Fruit fly (Drosophila melanogaster) whole organism, embryonic: ENCODE results near the gene osp.

ENCODE experiments used
- Atf-2 ChIP-seq: fragments of 200-800 bp; sonication (Bioruptor generic); optimal IDR thresholded peaks from 2 replicates; lab custom pipeline; 2016; ENCODE audit warnings: missing biosample characterization, missing genetic modification characterization
- Blimp-1 ChIP-seq: fragments of 200-800 bp; sonication (Bioruptor generic); optimal IDR thresholded peaks from 3 replicates; lab custom pipeline; 2018; ENCODE audit warnings: missing biosample characterization, missing genetic modification characterization, mild to moderate bottlenecking, moderate library complexity, missing genetic modification reagents
- CG10147 ChIP-seq: fragments of 200-800 bp; sonication (Bioruptor generic); optimal IDR thresholded peaks from 2 replicates; lab custom pipeline; 2019; ENCODE audit warnings: missing biosample characterization, mild to moderate bottlenecking, missing genetic modification characterization, moderate library complexity
- CG11247 ChIP-seq: fragments of 200-800 bp; sonication (Bioruptor generic); IDR thresholded peaks from 2 replicates; pipeline ENCODE4 v1.3.6; 2022; ENCODE audit warnings: missing biosample characterization, missing genetic modification characterization
- CG12104 ChIP-seq: fragments of 200-800 bp; sonication (Bioruptor generic); optimal IDR thresholded peaks from 3 replicates; lab custom pipeline; 2016; ENCODE audit warnings: missing biosample characterization, missing genetic modification characterization
- CG13296 ChIP-seq: fragments of 200-800 bp; sonication (Bioruptor generic); optimal IDR thresholded peaks from 3 replicates; lab custom pipeline; 2018; ENCODE audit warnings: missing biosample characterization, mild to moderate bottlenecking, missing genetic modification characterization
- CG13894 ChIP-seq: fragments of 200-800 bp; sonication (Bioruptor generic); optimal IDR thresholded peaks from 3 replicates; lab custom pipeline; 2018; ENCODE audit warnings: missing biosample characterization, mild to moderate bottlenecking, missing genetic modification characterization, moderate library complexity
- CG14860 ChIP-seq: fragments of 200-800 bp; sonication (Bioruptor generic); IDR thresholded peaks from 3 replicates; pipeline ENCODE4 v1.3.6; 2022; ENCODE audit warnings: missing biosample characterization, missing genetic modification characterization; ENCODE audit not compliant: partially characterized antibody
- CG16813 ChIP-seq: fragments of 200-800 bp; sonication (Bioruptor generic); IDR thresholded peaks from 3 replicates; pipeline ENCODE4 v1.3.6; 2022; ENCODE audit warnings: missing biosample characterization, missing genetic modification characterization; ENCODE audit not compliant: partially characterized antibody
- CG2202 ChIP-seq: fragments of 200-800 bp; sonication (Bioruptor generic); optimal IDR thresholded peaks from 2 replicates; lab custom pipeline; 2018; ENCODE audit warnings: missing biosample characterization, mild to moderate bottlenecking, missing genetic modification characterization
- CG31224 ChIP-seq: fragments of 200-800 bp; sonication (Bioruptor generic); IDR thresholded peaks from 2 replicates; pipeline ENCODE4 v1.3.6; 2022; ENCODE audit warnings: missing biosample characterization, missing genetic modification characterization
- CG3838 ChIP-seq: fragments of 200-800 bp; sonication (Bioruptor generic); optimal IDR thresholded peaks from 3 replicates; lab custom pipeline; 2016; ENCODE audit warnings: missing biosample characterization, missing genetic modification characterization
- CG4730 ChIP-seq: fragments of 200-800 bp; sonication (Bioruptor generic); IDR thresholded peaks from 2 replicates; pipeline ENCODE4 v1.3.6; 2022; ENCODE audit warnings: missing biosample characterization, missing genetic modification characterization
- CG7271 ChIP-seq: fragments of 200-800 bp; sonication (Bioruptor generic); optimal IDR thresholded peaks from 2 replicates; lab custom pipeline; 2018; ENCODE audit warnings: missing biosample characterization, mild to moderate bottlenecking, missing genetic modification characterization, moderate library complexity
- CG7839 ChIP-seq: fragments of 200-800 bp; sonication (Bioruptor generic); optimal IDR thresholded peaks from 3 replicates; lab custom pipeline; 2018; ENCODE audit warnings: missing biosample characterization, mild to moderate bottlenecking, missing genetic modification characterization, moderate library complexity
- CG7987 ChIP-seq: fragments of 200-800 bp; sonication (Bioruptor generic); optimal IDR thresholded peaks from 2 replicates; lab custom pipeline; 2018; ENCODE audit warnings: missing biosample characterization, mild to moderate bottlenecking, missing genetic modification characterization, moderate library complexity
- CG8281 ChIP-seq: fragments of 200-800 bp; sonication (Bioruptor generic); optimal IDR thresholded peaks from 2 replicates; lab custom pipeline; 2018; ENCODE audit warnings: missing biosample characterization, mild to moderate bottlenecking, missing genetic modification characterization, moderate library complexity
- CG9727 ChIP-seq: fragments of 200-800 bp; sonication (Bioruptor generic); optimal IDR thresholded peaks from 3 replicates; lab custom pipeline; 2017; ENCODE audit warnings: missing biosample characterization, mild to moderate bottlenecking, missing genetic modification characterization
- CG9932 ChIP-seq: fragments of 200-800 bp; sonication (Bioruptor generic); IDR thresholded peaks from 2 replicates; pipeline ENCODE4 v1.3.6; 2022; ENCODE audit warnings: missing biosample characterization, missing genetic modification characterization
- Chrac-16 ChIP-seq: fragments of 200-800 bp; sonication (Bioruptor generic); optimal IDR thresholded peaks from 3 replicates; lab custom pipeline; 2016; ENCODE audit warnings: missing biosample characterization, missing genetic modification characterization
- CoRest ChIP-seq: fragments of 200-800 bp; sonication (Bioruptor generic); optimal IDR thresholded peaks from 3 replicates; lab custom pipeline; 2018; ENCODE audit warnings: missing biosample characterization, mild to moderate bottlenecking, missing genetic modification characterization, moderate library complexity
- CrebB ChIP-seq: fragments of 200-800 bp; sonication (Bioruptor generic); optimal IDR thresholded peaks from 3 replicates; lab custom pipeline; 2018; ENCODE audit warnings: missing biosample characterization, mild to moderate bottlenecking, missing genetic modification characterization
- Doc2 ChIP-seq: fragments of 200-800 bp; sonication (Bioruptor generic); IDR thresholded peaks from 2 replicates; pipeline ENCODE4 v1.3.6; 2022; ENCODE audit warnings: missing biosample characterization, missing genetic modification characterization
- Dref ChIP-seq: fragments of 200-800 bp; sonication (Bioruptor generic); IDR thresholded peaks from 2 replicates; pipeline ENCODE4 v1.3.6; 2022; ENCODE audit warnings: missing biosample characterization, missing genetic modification characterization
- E2f1 ChIP-seq: fragments of 200-800 bp; sonication (Bioruptor generic); IDR thresholded peaks from 2 replicates; pipeline ENCODE4 v1.3.6; 2022; ENCODE audit warnings: missing biosample characterization, missing genetic modification characterization
- H15 ChIP-seq: fragments of 200-800 bp; sonication (Bioruptor generic); IDR thresholded peaks from 3 replicates; pipeline ENCODE4 v1.3.6; 2022; ENCODE audit warnings: missing biosample characterization, missing genetic modification characterization
- H2.0 ChIP-seq: fragments of 200-800 bp; sonication (Bioruptor generic); IDR thresholded peaks from 2 replicates; pipeline ENCODE4 v1.3.6; 2022; ENCODE audit warnings: missing biosample characterization, missing genetic modification characterization
- MESR4 ChIP-seq: fragments of 200-800 bp; sonication (Bioruptor generic); optimal IDR thresholded peaks from 2 replicates; lab custom pipeline; 2018; ENCODE audit warnings: missing biosample characterization, mild to moderate bottlenecking, missing genetic modification characterization, moderate library complexity
- Max ChIP-seq: fragments of 200-800 bp; sonication (Bioruptor generic); optimal IDR thresholded peaks from 2 replicates; lab custom pipeline; 2016; ENCODE audit warnings: missing biosample characterization, mild to moderate bottlenecking, missing genetic modification characterization
- Mes4 ChIP-seq: fragments of 200-800 bp; sonication (Bioruptor generic); optimal IDR thresholded peaks from 2 replicates; lab custom pipeline; 2016; ENCODE audit warnings: missing biosample characterization, missing genetic modification characterization
- NC2α ChIP-seq: fragments of 200-800 bp; sonication (Bioruptor generic); optimal IDR thresholded peaks from 2 replicates; lab custom pipeline; 2016; ENCODE audit warnings: missing biosample characterization, missing genetic modification characterization
- Sox102F ChIP-seq: fragments of 200-800 bp; sonication (Bioruptor generic); optimal IDR thresholded peaks from 2 replicates; lab custom pipeline; 2018; ENCODE audit warnings: missing biosample characterization, mild to moderate bottlenecking, missing genetic modification characterization, moderate library complexity
- Spps ChIP-seq: fragments of 200-800 bp; sonication (Bioruptor generic); optimal IDR thresholded peaks from 2 replicates; lab custom pipeline; 2018; ENCODE audit warnings: missing biosample characterization, mild to moderate bottlenecking, missing genetic modification characterization
- Sry-β ChIP-seq: fragments of 200-800 bp; sonication (Bioruptor generic); optimal IDR thresholded peaks from 2 replicates; lab custom pipeline; 2018; ENCODE audit warnings: missing biosample characterization, mild to moderate bottlenecking, missing genetic modification characterization, moderate library complexity
- amos ChIP-seq: fragments of 200-800 bp; sonication (Bioruptor generic); IDR thresholded peaks from 2 replicates; pipeline ENCODE4 v1.3.6; 2022; ENCODE audit warnings: missing biosample characterization, missing genetic modification characterization; ENCODE audit not compliant: partially characterized antibody
- ara ChIP-seq: fragments of 200-800 bp; sonication (Bioruptor generic); IDR thresholded peaks from 2 replicates; pipeline ENCODE4 v1.3.6; 2022; ENCODE audit warnings: missing biosample characterization, missing genetic modification characterization
- bcd ChIP-seq: fragments of 200-800 bp; sonication (Bioruptor generic); optimal IDR thresholded peaks from 2 replicates; lab custom pipeline; 2017; ENCODE audit warnings: missing biosample characterization, mild to moderate bottlenecking, missing genetic modification characterization
- cad ChIP-seq: fragments of >200 bp; optimal IDR thresholded peaks from 2 replicates; lab custom pipeline; 2017; ENCODE audit warnings: missing biosample characterization, missing genetic modification characterization
- cas ChIP-seq: fragments of 200-800 bp; sonication (Bioruptor generic); IDR thresholded peaks from 2 replicates; pipeline ENCODE4 v1.3.6; 2022; ENCODE audit warnings: missing biosample characterization, missing genetic modification characterization
- chif ChIP-seq, 2 experiments: fragments of 200-800 bp; sonication (Bioruptor generic); optimal IDR thresholded peaks; 3 replicates each; lab custom pipeline; 2016; ENCODE audit warnings: missing biosample characterization in 2 of 2, missing genetic modification characterization in 2 of 2
- corto ChIP-seq: fragments of 200-800 bp; sonication (Bioruptor generic); optimal IDR thresholded peaks from 2 replicates; lab custom pipeline; 2016; ENCODE audit warnings: missing biosample characterization, mild to moderate bottlenecking, missing genetic modification characterization, moderate library complexity
- disco-r ChIP-seq: fragments of 200-800 bp; sonication (Bioruptor generic); optimal IDR thresholded peaks from 2 replicates; lab custom pipeline; 2016; ENCODE audit warnings: missing biosample characterization, missing genetic modification characterization
- eyg ChIP-seq: fragments of 200-800 bp; sonication (Bioruptor generic); optimal IDR thresholded peaks from 3 replicates; lab custom pipeline; 2016; ENCODE audit warnings: missing biosample characterization, missing genetic modification characterization
- grn ChIP-seq: fragments of 200-800 bp; sonication (Bioruptor generic); optimal IDR thresholded peaks from 3 replicates; lab custom pipeline; 2017; ENCODE audit warnings: missing biosample characterization, missing genetic modification characterization
- lab ChIP-seq: fragments of 200-800 bp; sonication (Bioruptor generic); optimal IDR thresholded peaks from 3 replicates; lab custom pipeline; 2017; ENCODE audit warnings: missing biosample characterization, missing genetic modification characterization, mild to moderate bottlenecking, moderate library complexity, missing genetic modification reagents
- lilli ChIP-seq: fragments of 200-800 bp; sonication (Bioruptor generic); optimal IDR thresholded peaks from 3 replicates; lab custom pipeline; 2016; ENCODE audit warnings: missing biosample characterization, missing genetic modification characterization
- lmd ChIP-seq: fragments of 200-800 bp; sonication (Bioruptor generic); IDR thresholded peaks from 2 replicates; pipeline ENCODE4 v1.3.6; 2022; ENCODE audit warnings: missing biosample characterization, missing genetic modification characterization
- prd ChIP-seq, 3 experiments: fragments of >200 bp in 2 of 3; fragments of 200-800 bp in 1 of 3; sonication (Bioruptor generic) in 1 of 3; optimal IDR thresholded peaks in 2 of 3; IDR thresholded peaks in 1 of 3; 2 replicates in 2 of 3; 3 replicates in 1 of 3; pipeline versions ENCODE4 v1.3.6 to Lab custom; 2017 to 2022; ENCODE audit warnings: missing biosample characterization in 1 of 3, missing genetic modification characterization in 1 of 3
- tin ChIP-seq: fragments of 200-800 bp; sonication (Bioruptor generic); optimal IDR thresholded peaks from 3 replicates; lab custom pipeline; 2016; ENCODE audit warnings: missing biosample characterization, missing genetic modification characterization
- unpg ChIP-seq: fragments of 200-800 bp; sonication (Bioruptor generic); optimal IDR thresholded peaks from 3 replicates; lab custom pipeline; 2018; ENCODE audit warnings: missing biosample characterization, mild to moderate bottlenecking, missing genetic modification characterization, moderate library complexity

The osp gene

dm6 chr2L:14599058-14599789 lies 89.9 kb downstream of the osp start (continued):
- no peak for TF ChIP-seq eyg (GFP tag; lab: Kevin White, UChicago)
- peak; percentile 84 for TF ChIP-seq grn (GFP tag; lab: Kevin White, UChicago)
- no peak for TF ChIP-seq ara (GFP tag; lab: Robert Waterston, UW)
- no peak for TF ChIP-seq tin (GFP tag; lab: Kevin White, UChicago)
- TF ChIP-seq Doc2, result no peak
- TF ChIP-seq CG31224 (GFP tag; lab: Robert Waterston, UW), result no peak
- TF ChIP-seq CG8281, result no peak
- TF ChIP-seq E2f1 (GFP tag; lab: Robert Waterston, UW), result no peak
- no peak for TF ChIP-seq MESR4 (GFP tag; lab: Kevin White, UChicago)
- peak; percentile 17 for TF ChIP-seq CG13894 (tag; lab: Kevin White, UChicago)
- TF ChIP-seq lab (GFP tag; lab: Kevin White, UChicago), result no peak
- no peak for TF ChIP-seq CrebB
- no peak for TF ChIP-seq CG7987 (GFP tag; lab: Kevin White, UChicago)
- TF ChIP-seq corto (GFP tag; lab: Kevin White, UChicago), result no peak
- TF ChIP-seq CG13296 (GFP tag; lab: Kevin White, UChicago), result no peak
- no peak for TF ChIP-seq CG10147 (GFP tag; lab: Kevin White, UChicago)
- no peak for TF ChIP-seq prd (optimal IDR thresholded peaks at IDR 0.05; lab: Kevin White, UChicago)
- no peak for TF ChIP-seq prd (GFP tag; IDR thresholded peaks at IDR 0.05; lab: Robert Waterston, UW)
- no peak for TF ChIP-seq CG9932 (GFP tag; lab: Robert Waterston, UW)
- no peak for TF ChIP-seq Chrac-16
- no peak for TF ChIP-seq Mes4 (GFP tag; lab: Kevin White, UChicago)
- TF ChIP-seq Sox102F (GFP tag; lab: Kevin White, UChicago), result no peak
- TF ChIP-seq Sry-β (GFP tag; lab: Kevin White, UChicago), result no peak
- no peak for TF ChIP-seq CG11247
- TF ChIP-seq CG12104, result no peak
- TF ChIP-seq cad, result no peak
- TF ChIP-seq lilli, result no peak
- no peak for TF ChIP-seq CG3838
- TF ChIP-seq bcd (GFP tag; lab: Kevin White, UChicago), result no peak
- no peak for TF ChIP-seq CG9727 (GFP tag; lab: Kevin White, UChicago)
- TF ChIP-seq NC2α (GFP tag; lab: Kevin White, UChicago), result no peak
- no peak for TF ChIP-seq cas (GFP tag; lab: Robert Waterston, UW)
- TF ChIP-seq disco-r (GFP tag; lab: Kevin White, UChicago), result no peak
- no peak for TF ChIP-seq CG7839 (tag; lab: Kevin White, UChicago)
- TF ChIP-seq H2.0, result no peak
- no peak for TF ChIP-seq H15 (GFP tag; lab: Robert Waterston, UW)
- no peak for TF ChIP-seq Max (GFP tag; lab: Kevin White, UChicago)
- no peak for TF ChIP-seq CG2202 (tag; lab: Kevin White, UChicago)
- TF ChIP-seq Atf-2, result no peak

- TF ChIP-seq CG14860 (GFP tag; lab: Robert Waterston, UW), result peak; percentile 63
- peak; percentile 13 for TF ChIP-seq unpg (GFP tag; lab: Kevin White, UChicago)
- TF ChIP-seq amos (GFP tag; lab: Robert Waterston, UW), result peak; percentile 81
- no peak for TF ChIP-seq CG7271 (tag; lab: Kevin White, UChicago)
- peak; percentile 32 for TF ChIP-seq Sox102F (GFP tag; lab: Kevin White, UChicago)
- peak; percentile 22 for TF ChIP-seq Blimp-1 (GFP tag; lab: Kevin White, UChicago)
- no peak for TF ChIP-seq chif (GFP tag; optimal IDR thresholded peaks at IDR 0.05; lab: Kevin White, UChicago)
- no peak for TF ChIP-seq CoRest (tag; lab: Kevin White, UChicago)
- TF ChIP-seq Dref (GFP tag; lab: Robert Waterston, UW), result no peak
- TF ChIP-seq CG16813, result peak; percentile 64
- no peak for TF ChIP-seq Spps (tag; lab: Kevin White, UChicago)
- 0 out of 2 replicates have a peak, but pooled peaks have one; percentile 7 for TF ChIP-seq lmd (GFP tag; lab: Robert Waterston, UW)
- no peak for TF ChIP-seq CG4730 (GFP tag; lab: Robert Waterston, UW)
Measured at dm6 chr2L:14598357-14599057, 90.6 kb downstream of the osp start.
